Worm (Caenorhabditis elegans) whole organism, L1 larva: ENCODE data around the gene spch-1.

Experiments used
- ama-1 ChIP-seq: fragments of 150-350 bp; optimal IDR thresholded peaks from 2 replicates; lab custom pipeline; 2014
- blmp-1 ChIP-seq: fragments of 150-350 bp; optimal IDR thresholded peaks from 2 replicates; lab custom pipeline; 2014; ENCODE audit warnings: missing biosample characterization, missing genetic modification characterization
- dpl-1 ChIP-seq, 3 experiments: fragments of 150-350 bp in 2 of 3; sonication (generic microtip) in 1 of 3; optimal IDR thresholded peaks; 2 replicates each; lab custom pipeline; 2014 to 2017; ENCODE audit warnings: missing biosample characterization in 3 of 3, missing genetic modification characterization in 3 of 3, missing genetic modification reagents in 3 of 3
- egl-27 ChIP-seq, 2 experiments: fragments of 150-350 bp in 1 of 2; sonication (generic microtip); optimal IDR thresholded peaks; 3 replicates each; lab custom pipeline; 2017 to 2018; ENCODE audit warnings: missing biosample characterization in 2 of 2, missing genetic modification characterization in 2 of 2, missing genetic modification reagents in 2 of 2
- hpl-2 ChIP-seq: fragments of 150-350 bp; optimal IDR thresholded peaks from 2 replicates; lab custom pipeline; 2014; ENCODE audit warnings: missing biosample characterization, missing genetic modification reagents, missing genetic modification characterization
- jun-1 ChIP-seq: fragments of 150-350 bp; optimal IDR thresholded peaks from 2 replicates; lab custom pipeline; 2014; ENCODE audit warnings: missing biosample characterization, missing genetic modification reagents, missing genetic modification characterization
- lsy-2 ChIP-seq, 2 experiments: fragments of 150-350 bp; optimal IDR thresholded peaks; 2 replicates each; lab custom pipeline; 2014; ENCODE audit warnings: missing biosample characterization in 2 of 2, missing genetic modification characterization in 2 of 2
- mab-9 ChIP-seq: fragments of 200-800 bp; sonication (Bioruptor generic); IDR thresholded peaks from 2 replicates; pipeline ENCODE4 v1.3.6; 2022; ENCODE audit warnings: missing genetic modification reagents, missing genetic modification characterization, missing compliant biosample characterization
- nhr-237 ChIP-seq: fragments of 150-350 bp; optimal IDR thresholded peaks from 2 replicates; lab custom pipeline; 2014; ENCODE audit warnings: missing biosample characterization, missing genetic modification characterization
- nhr-84 ChIP-seq: sonication (generic microtip); optimal IDR thresholded peaks from 2 replicates; lab custom pipeline; 2017; ENCODE audit warnings: missing biosample characterization, missing genetic modification characterization
- pqm-1 ChIP-seq: sonication (generic microtip); optimal IDR thresholded peaks from 3 replicates; lab custom pipeline; 2017; ENCODE audit warnings: missing biosample characterization, missing genetic modification characterization
- skn-1 ChIP-seq: fragments of 150-350 bp; optimal IDR thresholded peaks from 2 replicates; lab custom pipeline; 2014; ENCODE audit warnings: missing biosample characterization, missing genetic modification characterization
- snpc-4 ChIP-seq: fragments of 150-350 bp; optimal IDR thresholded peaks from 2 replicates; lab custom pipeline; 2014; ENCODE audit warnings: missing biosample characterization, missing genetic modification characterization

DNA sequence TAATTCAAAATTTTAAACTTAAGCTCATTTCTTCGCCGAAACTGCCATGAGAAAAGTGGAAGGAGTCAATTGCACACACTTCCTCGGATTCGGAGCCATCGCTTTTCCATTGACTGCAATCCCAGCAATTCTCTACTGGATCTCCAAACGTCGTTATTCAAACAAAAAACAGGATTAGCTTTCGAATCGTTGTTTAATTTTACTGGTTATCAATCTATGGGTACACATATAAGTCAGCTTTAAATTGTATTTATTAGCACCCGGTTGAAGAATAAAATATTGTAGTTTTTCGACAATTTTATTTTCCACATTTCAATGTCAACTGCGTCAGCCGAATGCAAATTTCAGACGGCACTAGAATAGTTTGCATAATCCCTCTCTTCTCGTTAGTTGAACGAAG, 18.6 kb upstream of the spch-1 start, which contains the start of gene glt-3:
- TF ChIP-seq lsy-2 (tag; optimal IDR thresholded peaks at IDR 0.05; lab: Kevin White, UChicago) = no peak
- no peak for TF ChIP-seq blmp-1 (tag; lab: Kevin White, UChicago)
- no peak for TF ChIP-seq ama-1 (lab: Kevin White, UChicago)
- no peak for TF ChIP-seq nhr-237 (tag; lab: Kevin White, UChicago)
- TF ChIP-seq nhr-84 = no peak
- no peak for TF ChIP-seq mab-9 (GFP tag; lab: Robert Waterston, UW)
- no peak for TF ChIP-seq pqm-1
- no peak for TF ChIP-seq egl-27 (tag; optimal IDR thresholded peaks at IDR 0.05; lab: Kevin White, UChicago)
- TF ChIP-seq jun-1 (tag; lab: Kevin White, UChicago) = no peak
- TF ChIP-seq dpl-1 (GFP tag; optimal IDR thresholded peaks at IDR 0.05; lab: Kevin White, UChicago) = no peak
- TF ChIP-seq skn-1 (tag; lab: Kevin White, UChicago) = no peak
- no peak for TF ChIP-seq hpl-2 (GFP tag; lab: Kevin White, UChicago)
- TF ChIP-seq snpc-4 (tag; lab: Kevin White, UChicago) = no peak
